Worm (Caenorhabditis elegans) whole organism, young adult: Measurements from ENCODE around the gene flcn-1.

Source experiments
- B0261.1 ChIP-seq: sonication (generic microtip); optimal IDR thresholded peaks from 2 replicates; lab custom pipeline; 2016; ENCODE audit warnings: mild to moderate bottlenecking, missing genetic modification characterization, moderate library complexity, missing compliant biosample characterization
- F10E7.11 ChIP-seq: sonication (generic microtip); optimal IDR thresholded peaks from 2 replicates; lab custom pipeline; 2017; ENCODE audit warnings: mild to moderate bottlenecking, missing genetic modification characterization, moderate library complexity, missing compliant biosample characterization
- F22D6.2 ChIP-seq: sonication (generic microtip); optimal IDR thresholded peaks from 2 replicates; lab custom pipeline; 2016; ENCODE audit warnings: mild to moderate bottlenecking, missing genetic modification characterization, missing compliant biosample characterization
- F49E8.2 ChIP-seq: sonication (generic microtip); optimal IDR thresholded peaks from 3 replicates; lab custom pipeline; 2017; ENCODE audit warnings: missing genetic modification characterization, mild to moderate bottlenecking, missing compliant biosample characterization, antibody characterized with exemption, moderate library complexity; ENCODE audit not compliant: insufficient read depth
- F55B11.4 ChIP-seq: sonication (generic microtip); optimal IDR thresholded peaks from 2 replicates; lab custom pipeline; 2016; ENCODE audit warnings: missing compliant biosample characterization, missing genetic modification characterization, borderline replicate concordance; ENCODE audit not compliant: insufficient read depth
- K11D2.4 ChIP-seq: fragments of 200-800 bp; sonication (Bioruptor generic); IDR thresholded peaks from 2 replicates; pipeline ENCODE4 v1.3.6; 2022; ENCODE audit warnings: missing genetic modification reagents, missing genetic modification characterization, missing compliant biosample characterization
- K12H6.12 ChIP-seq: fragments of 200-800 bp; sonication (Bioruptor generic); optimal IDR thresholded peaks from 2 replicates; lab custom pipeline; 2018; ENCODE audit warnings: mild to moderate bottlenecking, missing genetic modification characterization, missing compliant biosample characterization
- Y53F4B.3 ChIP-seq: fragments of 200-800 bp; sonication (Bioruptor generic); IDR thresholded peaks from 2 replicates; pipeline ENCODE4 v1.3.6; 2022; ENCODE audit warnings: missing genetic modification reagents, missing genetic modification characterization, missing compliant biosample characterization
- Y56A3A.18 ChIP-seq: fragments of 200-800 bp; sonication (Bioruptor generic); IDR thresholded peaks from 2 replicates; pipeline ENCODE4 v1.3.6; 2022; ENCODE audit warnings: missing genetic modification reagents, missing genetic modification characterization, missing compliant biosample characterization
- akir-1 ChIP-seq: fragments of 200-800 bp; sonication (Bioruptor generic); optimal IDR thresholded peaks from 2 replicates; lab custom pipeline; 2018; ENCODE audit warnings: mild to moderate bottlenecking, missing genetic modification characterization, moderate library complexity, missing compliant biosample characterization
- ama-1 ChIP-seq, 3 experiments: fragments of 150-350 bp in 1 of 3; sonication (generic microtip) in 2 of 3; optimal IDR thresholded peaks; 2 replicates each; lab custom pipeline; 2014 to 2018; ENCODE audit warnings: missing biosample characterization in 2 of 3, missing genetic modification characterization in 2 of 3, missing genetic modification reagents in 2 of 3
- aptf-2 ChIP-seq: fragments of 200-800 bp; sonication (Bioruptor generic); conservative IDR thresholded peaks from 2 replicates; pipeline ENCODE4 v1.3.6; 2022; ENCODE audit warnings: missing genetic modification reagents, missing genetic modification characterization, missing compliant biosample characterization
- aptf-3 ChIP-seq: fragments of 200-800 bp; sonication (Bioruptor generic); IDR thresholded peaks from 2 replicates; pipeline ENCODE4 v1.3.6; 2022; ENCODE audit warnings: missing genetic modification characterization, missing compliant biosample characterization
- atf-7 ChIP-seq: sonication (generic microtip); optimal IDR thresholded peaks from 2 replicates; lab custom pipeline; 2017; ENCODE audit warnings: mild to moderate bottlenecking, missing genetic modification characterization, missing compliant biosample characterization
- attf-3 ChIP-seq: fragments of 200-800 bp; sonication (Bioruptor generic); conservative IDR thresholded peaks from 2 replicates; pipeline ENCODE4 v1.3.6; 2022; ENCODE audit warnings: missing genetic modification reagents, missing genetic modification characterization, missing compliant biosample characterization
- attf-5 ChIP-seq: fragments of 200-800 bp; sonication (Bioruptor generic); optimal IDR thresholded peaks from 2 replicates; lab custom pipeline; 2018; ENCODE audit warnings: mild to moderate bottlenecking, missing genetic modification characterization, missing compliant biosample characterization
- ceh-27 ChIP-seq: fragments of 200-800 bp; sonication (Bioruptor generic); optimal IDR thresholded peaks from 2 replicates; lab custom pipeline; 2018; ENCODE audit warnings: mild to moderate bottlenecking, missing genetic modification characterization, moderate library complexity, missing compliant biosample characterization
- ceh-58 ChIP-seq: fragments of 200-800 bp; sonication (Bioruptor generic); IDR thresholded peaks from 2 replicates; pipeline ENCODE4 v1.3.6; 2022; ENCODE audit warnings: missing genetic modification characterization, missing compliant biosample characterization
- ceh-91 ChIP-seq: fragments of 200-800 bp; sonication (Bioruptor generic); IDR thresholded peaks from 2 replicates; pipeline ENCODE4 v1.3.6; 2022; ENCODE audit warnings: missing genetic modification reagents, missing genetic modification characterization, missing compliant biosample characterization
- egl-44 ChIP-seq: fragments of 200-800 bp; sonication (Bioruptor generic); IDR thresholded peaks from 2 replicates; pipeline ENCODE4 v1.3.6; 2022; ENCODE audit warnings: missing genetic modification reagents, missing genetic modification characterization, missing compliant biosample characterization
- hmg-1.2 ChIP-seq: fragments of 200-800 bp; sonication (Bioruptor generic); IDR thresholded peaks from 2 replicates; pipeline ENCODE4 v1.3.6; 2022; ENCODE audit warnings: missing genetic modification reagents, missing genetic modification characterization, missing compliant biosample characterization
- let-526 ChIP-seq: fragments of 200-800 bp; sonication (Bioruptor generic); IDR thresholded peaks from 2 replicates; pipeline ENCODE4 v1.3.6; 2022; ENCODE audit warnings: missing genetic modification reagents, missing genetic modification characterization, missing compliant biosample characterization
- lin-35 ChIP-seq, 3 experiments: fragments of 150-350 bp in 2 of 3; sonication (generic microtip) in 1 of 3; optimal IDR thresholded peaks; 2 replicates each; lab custom pipeline; 2014 to 2018; ENCODE audit warnings: missing biosample characterization in 3 of 3, missing genetic modification characterization in 3 of 3, missing genetic modification reagents in 3 of 3
- lin-40 ChIP-seq: sonication (generic microtip); optimal IDR thresholded peaks from 2 replicates; lab custom pipeline; 2016; ENCODE audit warnings: missing genetic modification characterization, mild to moderate bottlenecking, missing compliant biosample characterization, missing genotype, missing genetic modification reagents
- lir-1 ChIP-seq: fragments of 200-800 bp; sonication (Bioruptor generic); conservative IDR thresholded peaks from 2 replicates; pipeline ENCODE4 v1.3.6; 2022; ENCODE audit warnings: missing genetic modification reagents, missing genetic modification characterization, missing compliant biosample characterization
- lsy-27 ChIP-seq: sonication (generic microtip); optimal IDR thresholded peaks from 2 replicates; lab custom pipeline; 2017; ENCODE audit warnings: missing genetic modification characterization, mild to moderate bottlenecking, missing compliant biosample characterization, antibody characterized with exemption, missing genotype, borderline replicate concordance; ENCODE audit not compliant: insufficient read depth
- madf-6 ChIP-seq: fragments of 200-800 bp; sonication (Bioruptor generic); IDR thresholded peaks from 2 replicates; pipeline ENCODE4 v1.3.6; 2022; ENCODE audit warnings: missing genetic modification reagents, missing genetic modification characterization, missing compliant biosample characterization
- mes-4 ChIP-seq: sonication (generic microtip); optimal IDR thresholded peaks from 2 replicates; lab custom pipeline; 2016; ENCODE audit warnings: missing genotype, missing genetic modification characterization, missing compliant biosample characterization
- nhr-120 ChIP-seq: fragments of 200-800 bp; sonication (Bioruptor generic); IDR thresholded peaks from 2 replicates; pipeline ENCODE4 v1.3.6; 2022; ENCODE audit warnings: missing genetic modification characterization, missing compliant biosample characterization
- nhr-90 ChIP-seq: sonication (generic microtip); optimal IDR thresholded peaks from 2 replicates; lab custom pipeline; 2016; ENCODE audit warnings: missing genotype, mild to moderate bottlenecking, missing genetic modification characterization, missing compliant biosample characterization
- rcor-1 ChIP-seq: fragments of 200-800 bp; sonication (Bioruptor generic); IDR thresholded peaks from 2 replicates; pipeline ENCODE4 v1.3.6; 2022; ENCODE audit warnings: missing genetic modification reagents, missing genetic modification characterization, missing compliant biosample characterization
- repo-1 ChIP-seq: sonication (generic microtip); optimal IDR thresholded peaks from 2 replicates; lab custom pipeline; 2017; ENCODE audit warnings: mild to moderate bottlenecking, missing genetic modification characterization, missing compliant biosample characterization
- sdz-38 ChIP-seq: sonication (generic microtip); optimal IDR thresholded peaks from 2 replicates; lab custom pipeline; 2016; ENCODE audit warnings: missing genotype, missing genetic modification characterization, missing compliant biosample characterization
- snpc-4 ChIP-seq, 5 experiments: fragments of 150-350 bp in 1 of 5; sonication (generic microtip) in 4 of 5; optimal IDR thresholded peaks; 2 replicates each; lab custom pipeline; 2014 to 2018; ENCODE audit warnings: missing genetic modification characterization in 5 of 5, missing biosample characterization in 3 of 5, antibody characterized with exemption in 2 of 5, mild to moderate bottlenecking in 2 of 5, missing compliant biosample characterization in 2 of 5, missing genotype in 2 of 5, moderate library complexity in 2 of 5, missing genetic modification reagents in 1 of 5
- tbp1 ChIP-seq: fragments of 200-800 bp; sonication (Bioruptor generic); optimal IDR thresholded peaks from 2 replicates; lab custom pipeline; 2018; ENCODE audit warnings: mild to moderate bottlenecking, missing genetic modification characterization, missing compliant biosample characterization

Gene flcn-1

ce11 chrII:6982949-6983348, 54.4 kb downstream of the flcn-1 start:
- TF ChIP-seq B0261.1 (tag; lab: Kevin White, UChicago) (peak; percentile 3), tbp1 (peak; percentile 59)

ce11 chrII:6989830-6990287, 61.3 kb downstream of the flcn-1 start, which contains the start of gene C15F1.1:
TSS of gene C15F1.1 (plus strand) at chrII:6989880.
- TF ChIP-seq snpc-4 (GFP tag; optimal IDR thresholded peaks at IDR 0.05; lab: Kevin White, UChicago) (no peak), snpc-4 (tag; optimal IDR thresholded peaks at IDR 0.05; lab: Kevin White, UChicago) (peak in 2 of 4 experiments; percentile 32 to 56), nhr-90 (tag; lab: Kevin White, UChicago) (no peak)

ce11 chrII:6992949-6993348, 64.4 kb downstream of the flcn-1 start:
- TF ChIP-seq attf-3 (no peak), akir-1 (no peak), F10E7.11 (tag; lab: Kevin White, UChicago) (no peak), Y53F4B.3 (GFP tag; lab: Robert Waterston, UW) (no peak), rcor-1 (GFP tag; lab: Robert Waterston, UW) (no peak), repo-1 (tag; lab: Kevin White, UChicago) (no peak), ceh-27 (GFP tag; lab: Kevin White, UChicago) (peak; percentile 36), attf-5 (peak; percentile 6), K12H6.12 (peak; percentile 64), F55B11.4 (no peak), let-526 (GFP tag; lab: Robert Waterston, UW) (no peak), aptf-3 (no peak), K11D2.4 (GFP tag; lab: Robert Waterston, UW) (0 out of 2 replicates have a peak, but pooled peaks have one; percentile 39), snpc-4 (GFP tag; optimal IDR thresholded peaks at IDR 0.05; lab: Kevin White, UChicago) (no peak), snpc-4 (tag; optimal IDR thresholded peaks at IDR 0.05; lab: Kevin White, UChicago) (peak in 1 of 4 experiments; percentile 9), atf-7 (tag; lab: Kevin White, UChicago) (peak; percentile 20), sdz-38 (tag; lab: Kevin White, UChicago) (no peak), F49E8.2 (tag; lab: Kevin White, UChicago) (no peak), nhr-120 (GFP tag; lab: Robert Waterston, UW) (no peak), lin-35 (GFP tag; optimal IDR thresholded peaks at IDR 0.05; lab: Kevin White, UChicago) (peak in 1 of 3 experiments; percentile 71), madf-6 (GFP tag; lab: Robert Waterston, UW) (no peak), ceh-58 (GFP tag; lab: Robert Waterston, UW) (no peak), lin-40 (peak; percentile 40), ceh-91 (GFP tag; lab: Robert Waterston, UW) (no peak), hmg-1.2 (peak; percentile 47; the same call in 1 of the 2 replicates), mes-4 (no peak), lsy-27 (tag; lab: Kevin White, UChicago) (no peak)

ce11 chrII:6994677-6995076, 66.1 kb downstream of the flcn-1 start, which contains the start of gene unc-104:
TSS of gene unc-104 (plus strand) at chrII:6994987.
- no peak for TF ChIP-seq F22D6.2 (tag; lab: Kevin White, UChicago)
- TF ChIP-seq lir-1 (GFP tag; lab: Robert Waterston, UW), result no peak
- TF ChIP-seq let-526 (GFP tag; lab: Robert Waterston, UW), result no peak
- no peak for TF ChIP-seq nhr-90 (tag; lab: Kevin White, UChicago)
- no peak for TF ChIP-seq ama-1 (optimal IDR thresholded peaks at IDR 0.05; lab: Kevin White, UChicago)
- no peak for TF ChIP-seq ama-1 (GFP tag; optimal IDR thresholded peaks at IDR 0.05; lab: Kevin White, UChicago)
- no peak for TF ChIP-seq egl-44 (GFP tag; lab: Robert Waterston, UW)
- no peak for TF ChIP-seq Y56A3A.18
- TF ChIP-seq aptf-2, result no peak
